Fruit fly (Drosophila melanogaster) whole organism, embryonic: ENCODE data around the gene Mrp5.

Experiments
- CG10462 ChIP-seq: fragments of 200-800 bp; sonication (Bioruptor generic); optimal IDR thresholded peaks from 2 replicates; lab custom pipeline; 2016; ENCODE audit warnings: missing biosample characterization, missing genetic modification characterization
- CG10543 ChIP-seq: fragments of 200-800 bp; sonication (Bioruptor generic); optimal IDR thresholded peaks from 3 replicates; lab custom pipeline; 2017; ENCODE audit warnings: missing biosample characterization, mild to moderate bottlenecking, missing genetic modification characterization, moderate library complexity
- CG10654 ChIP-seq: fragments of 200-800 bp; sonication (Bioruptor generic); optimal IDR thresholded peaks from 2 replicates; lab custom pipeline; 2016; ENCODE audit warnings: missing biosample characterization, missing genetic modification characterization
- CG11504 ChIP-seq: fragments of 200-800 bp; sonication (Bioruptor generic); optimal IDR thresholded peaks from 3 replicates; lab custom pipeline; 2019; ENCODE audit warnings: missing biosample characterization, mild to moderate bottlenecking, missing genetic modification characterization, moderate library complexity
- CG13775 ChIP-seq: fragments of 200-800 bp; sonication (Bioruptor generic); optimal IDR thresholded peaks from 3 replicates; lab custom pipeline; 2017; ENCODE audit warnings: missing biosample characterization, mild to moderate bottlenecking, missing genetic modification characterization
- CG13894 ChIP-seq: fragments of 200-800 bp; sonication (Bioruptor generic); optimal IDR thresholded peaks from 3 replicates; lab custom pipeline; 2018; ENCODE audit warnings: missing biosample characterization, mild to moderate bottlenecking, missing genetic modification characterization, moderate library complexity
- CG18599 ChIP-seq: fragments of 200-800 bp; sonication (Bioruptor generic); optimal IDR thresholded peaks from 3 replicates; lab custom pipeline; 2017; ENCODE audit warnings: missing biosample characterization, missing genetic modification characterization, mild to moderate bottlenecking, moderate library complexity, missing genetic modification reagents
- CG2889 ChIP-seq: fragments of 200-800 bp; sonication (Bioruptor generic); IDR thresholded peaks from 3 replicates; pipeline ENCODE4 v1.3.6; 2022; ENCODE audit warnings: missing biosample characterization, missing genetic modification characterization
- CG5180 ChIP-seq: fragments of 200-800 bp; sonication (Bioruptor generic); optimal IDR thresholded peaks from 3 replicates; lab custom pipeline; 2017; ENCODE audit warnings: missing biosample characterization, missing genetic modification characterization, mild to moderate bottlenecking, moderate library complexity, missing genetic modification reagents
- CG5953 ChIP-seq: fragments of 200-800 bp; sonication (Bioruptor generic); IDR thresholded peaks from 2 replicates; pipeline ENCODE4 v1.3.6; 2022; ENCODE audit warnings: missing biosample characterization, missing genetic modification characterization
- CG6683 ChIP-seq: fragments of 200-800 bp; sonication (Bioruptor generic); optimal IDR thresholded peaks from 2 replicates; lab custom pipeline; 2017; ENCODE audit warnings: missing biosample characterization, mild to moderate bottlenecking, missing genetic modification characterization, missing genetic modification reagents
- CG7556 ChIP-seq: fragments of 200-800 bp; sonication (Bioruptor generic); optimal IDR thresholded peaks from 2 replicates; lab custom pipeline; 2017; ENCODE audit warnings: missing biosample characterization, mild to moderate bottlenecking, missing genetic modification characterization
- CG7963 ChIP-seq: fragments of 200-800 bp; sonication (Bioruptor generic); IDR thresholded peaks from 3 replicates; pipeline ENCODE4 v1.3.6; 2022; ENCODE audit warnings: missing biosample characterization, missing genetic modification characterization; ENCODE audit not compliant: partially characterized antibody
- CG8281 ChIP-seq: fragments of 200-800 bp; sonication (Bioruptor generic); optimal IDR thresholded peaks from 2 replicates; lab custom pipeline; 2018; ENCODE audit warnings: missing biosample characterization, mild to moderate bottlenecking, missing genetic modification characterization, moderate library complexity
- CG8944 ChIP-seq: fragments of 200-800 bp; sonication (Bioruptor generic); optimal IDR thresholded peaks from 3 replicates; lab custom pipeline; 2016; ENCODE audit warnings: missing biosample characterization, missing genetic modification characterization
- CG9817 ChIP-seq: fragments of 200-800 bp; sonication (Bioruptor generic); optimal IDR thresholded peaks from 2 replicates; lab custom pipeline; 2018; ENCODE audit warnings: missing biosample characterization, mild to moderate bottlenecking, missing genetic modification characterization, moderate library complexity
- CG9932 ChIP-seq: fragments of 200-800 bp; sonication (Bioruptor generic); IDR thresholded peaks from 2 replicates; pipeline ENCODE4 v1.3.6; 2022; ENCODE audit warnings: missing biosample characterization, missing genetic modification characterization
- Deaf1 ChIP-seq: fragments of 200-800 bp; optimal IDR thresholded peaks from 3 replicates; lab custom pipeline; 2019; ENCODE audit warnings: missing biosample characterization, mild to moderate bottlenecking, missing genetic modification characterization, moderate library complexity
- Dek ChIP-seq: fragments of 200-800 bp; sonication (Bioruptor generic); optimal IDR thresholded peaks from 3 replicates; lab custom pipeline; 2019; ENCODE audit warnings: missing biosample characterization, mild to moderate bottlenecking, missing genetic modification characterization, moderate library complexity
- Gug ChIP-seq: fragments of 200-800 bp; sonication (Bioruptor generic); IDR thresholded peaks from 4 replicates; pipeline ENCODE4 v1.3.6; 2022; ENCODE audit warnings: missing biosample characterization, missing genetic modification characterization
- Hr78 ChIP-seq, 2 experiments: fragments of 200-800 bp in 1 of 2; fragments of >200 bp in 1 of 2; sonication (Bioruptor generic) in 1 of 2; optimal IDR thresholded peaks; 2 replicates each; lab custom pipeline; 2017 to 2019; ENCODE audit warnings: missing biosample characterization in 2 of 2, missing genetic modification characterization in 2 of 2, mild to moderate bottlenecking in 1 of 2, moderate library complexity in 1 of 2
- Lhr ChIP-seq: fragments of 200-800 bp; sonication (Bioruptor generic); optimal IDR thresholded peaks from 3 replicates; lab custom pipeline; 2017; ENCODE audit warnings: mild to moderate bottlenecking, missing biosample characterization, missing genetic modification reagents, missing genetic modification characterization
- Nf-YC ChIP-seq: fragments of 200-800 bp; optimal IDR thresholded peaks from 3 replicates; lab custom pipeline; 2019; ENCODE audit warnings: missing biosample characterization, mild to moderate bottlenecking, missing genetic modification characterization, moderate library complexity
- Optix ChIP-seq: fragments of 200-800 bp; sonication (Bioruptor generic); IDR thresholded peaks from 3 replicates; pipeline ENCODE4 v1.3.6; 2022; ENCODE audit warnings: missing biosample characterization, missing genetic modification characterization
- PHDP ChIP-seq: fragments of 200-800 bp; sonication (Bioruptor generic); optimal IDR thresholded peaks from 3 replicates; lab custom pipeline; 2018; ENCODE audit warnings: missing biosample characterization, mild to moderate bottlenecking, missing genetic modification characterization, moderate library complexity
- Tbp ChIP-seq: fragments of >200 bp; optimal IDR thresholded peaks from 2 replicates; lab custom pipeline; 2018; ENCODE audit warnings: missing biosample characterization, missing genetic modification characterization
- ara ChIP-seq: fragments of 200-800 bp; sonication (Bioruptor generic); IDR thresholded peaks from 2 replicates; pipeline ENCODE4 v1.3.6; 2022; ENCODE audit warnings: missing biosample characterization, missing genetic modification characterization
- dmrt99B ChIP-seq: fragments of 200-800 bp; sonication (Bioruptor generic); optimal IDR thresholded peaks from 2 replicates; lab custom pipeline; 2018; ENCODE audit warnings: missing biosample characterization, mild to moderate bottlenecking, missing genetic modification characterization, moderate library complexity
- fd64A ChIP-seq: fragments of 200-800 bp; sonication (Bioruptor generic); optimal IDR thresholded peaks from 3 replicates; lab custom pipeline; 2018; ENCODE audit warnings: missing biosample characterization, mild to moderate bottlenecking, missing genetic modification characterization
- fru ChIP-seq: fragments of >200 bp; optimal IDR thresholded peaks from 2 replicates; lab custom pipeline; 2017
- ftz-f1 ChIP-seq: fragments of 200-800 bp; sonication (Bioruptor generic); optimal IDR thresholded peaks from 2 replicates; lab custom pipeline; 2016; ENCODE audit warnings: missing biosample characterization, missing genetic modification characterization
- gcm ChIP-seq: fragments of 200-800 bp; sonication (Bioruptor generic); optimal IDR thresholded peaks from 2 replicates; lab custom pipeline; 2019; ENCODE audit warnings: missing biosample characterization, mild to moderate bottlenecking, missing genetic modification characterization, moderate library complexity
- gcm2 ChIP-seq: fragments of 200-800 bp; sonication (Bioruptor generic); optimal IDR thresholded peaks from 2 replicates; lab custom pipeline; 2016; ENCODE audit warnings: missing biosample characterization, missing genetic modification characterization
- insv ChIP-seq, 2 experiments: fragments of 200-800 bp; sonication (Bioruptor generic); optimal IDR thresholded peaks; 3 replicates each; lab custom pipeline; 2016 to 2018; ENCODE audit warnings: missing biosample characterization in 2 of 2, missing genetic modification characterization in 2 of 2
- knrl ChIP-seq: fragments of 200-800 bp; sonication (Bioruptor generic); IDR thresholded peaks from 3 replicates; pipeline ENCODE4 v1.3.6; 2022; ENCODE audit warnings: missing biosample characterization, missing genetic modification characterization; ENCODE audit not compliant: partially characterized antibody
- lilli ChIP-seq: fragments of 200-800 bp; sonication (Bioruptor generic); optimal IDR thresholded peaks from 3 replicates; lab custom pipeline; 2016; ENCODE audit warnings: missing biosample characterization, missing genetic modification characterization
- lmd ChIP-seq: fragments of 200-800 bp; sonication (Bioruptor generic); IDR thresholded peaks from 2 replicates; pipeline ENCODE4 v1.3.6; 2022; ENCODE audit warnings: missing biosample characterization, missing genetic modification characterization
- nau ChIP-seq: fragments of 200-800 bp; sonication (Bioruptor generic); optimal IDR thresholded peaks from 3 replicates; lab custom pipeline; 2017; ENCODE audit warnings: missing biosample characterization, mild to moderate bottlenecking, missing genetic modification characterization, missing genetic modification reagents
- nerfin-1 ChIP-seq: fragments of 200-800 bp; sonication (Bioruptor generic); optimal IDR thresholded peaks from 3 replicates; lab custom pipeline; 2019; ENCODE audit warnings: missing biosample characterization, mild to moderate bottlenecking, missing genetic modification characterization, moderate library complexity
- org-1 ChIP-seq: fragments of 200-800 bp; sonication (Bioruptor generic); optimal IDR thresholded peaks from 2 replicates; lab custom pipeline; 2017; ENCODE audit warnings: missing biosample characterization, missing genetic modification characterization
- peb ChIP-seq: fragments of 200-800 bp; sonication (Bioruptor generic); IDR thresholded peaks from 2 replicates; pipeline ENCODE4 v1.3.6; 2022; ENCODE audit warnings: missing biosample characterization, missing genetic modification characterization
- phol ChIP-seq: fragments of 200-800 bp; sonication (Bioruptor generic); optimal IDR thresholded peaks from 3 replicates; lab custom pipeline; 2018; ENCODE audit warnings: missing biosample characterization, mild to moderate bottlenecking, missing genetic modification characterization, moderate library complexity
- prd ChIP-seq, 3 experiments: fragments of >200 bp in 2 of 3; fragments of 200-800 bp in 1 of 3; sonication (Bioruptor generic) in 1 of 3; optimal IDR thresholded peaks in 2 of 3; IDR thresholded peaks in 1 of 3; 2 replicates in 2 of 3; 3 replicates in 1 of 3; pipeline versions ENCODE4 v1.3.6 to Lab custom; 2017 to 2022; ENCODE audit warnings: missing biosample characterization in 1 of 3, missing genetic modification characterization in 1 of 3
- psq ChIP-seq: fragments of 200-800 bp; sonication (Bioruptor generic); optimal IDR thresholded peaks from 2 replicates; lab custom pipeline; 2017; ENCODE audit warnings: missing biosample characterization, missing genetic modification characterization
- sens ChIP-seq: fragments of 200-800 bp; sonication (Bioruptor generic); peaks from one replicate; lab custom pipeline; 2016; ENCODE audit warnings: missing biosample characterization, missing genetic modification characterization
- sima ChIP-seq: fragments of 200-800 bp; sonication (Bioruptor generic); optimal IDR thresholded peaks from 2 replicates; lab custom pipeline; 2016; ENCODE audit warnings: missing biosample characterization, missing genetic modification characterization
- trh ChIP-seq: fragments of 200-800 bp; sonication (Bioruptor generic); optimal IDR thresholded peaks from 2 replicates; lab custom pipeline; 2016; ENCODE audit warnings: missing biosample characterization, missing genetic modification characterization
- vfl ChIP-seq: fragments of 200-800 bp; sonication (Bioruptor generic); optimal IDR thresholded peaks from 2 replicates; lab custom pipeline; 2016; ENCODE audit warnings: missing biosample characterization, missing genetic modification characterization
- zf30C ChIP-seq: fragments of 200-800 bp; sonication (Bioruptor generic); optimal IDR thresholded peaks from 3 replicates; lab custom pipeline; 2018; ENCODE audit warnings: missing biosample characterization, mild to moderate bottlenecking, missing genetic modification characterization

The Mrp5 gene

DNA sequence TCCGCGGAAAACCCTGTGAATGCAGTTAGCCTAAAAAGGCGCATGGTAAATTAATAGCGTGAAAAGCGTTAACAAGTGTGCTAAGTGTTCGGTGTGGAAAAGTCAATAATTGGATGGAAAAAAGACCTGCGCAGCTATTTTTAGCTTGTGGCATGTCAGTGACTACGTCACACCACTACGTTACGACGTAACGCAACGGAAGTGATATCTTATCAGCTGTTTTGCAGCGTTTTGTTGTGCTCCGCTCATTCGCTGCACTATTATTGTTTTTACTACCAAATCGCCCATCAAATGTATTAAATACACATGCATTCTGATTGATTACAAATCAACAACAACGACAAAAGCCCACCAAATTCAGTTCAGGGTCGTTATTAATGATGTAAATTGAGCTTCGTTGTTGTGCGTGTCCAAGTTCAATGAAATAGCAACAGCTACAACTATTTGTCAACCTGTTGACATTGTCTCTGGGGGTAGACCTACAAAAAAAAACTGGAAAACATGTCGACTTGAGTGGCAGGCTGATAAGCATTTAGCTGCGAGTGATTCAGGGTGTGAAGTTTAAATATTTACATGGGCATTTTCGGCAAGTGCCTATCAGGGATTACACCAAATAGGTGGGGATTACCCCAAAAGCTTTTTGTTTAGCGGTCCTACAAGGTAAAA is 27.8 kb downstream of the Mrp5 start (continued):
- TF ChIP-seq peb (GFP tag; lab: Robert Waterston, UW) = no peak
- no peak for TF ChIP-seq CG5180 (GFP tag; lab: Kevin White, UChicago)
- TF ChIP-seq Gug (GFP tag; lab: Robert Waterston, UW) = no peak
- TF ChIP-seq vfl (GFP tag; lab: Kevin White, UChicago) = no peak
- TF ChIP-seq Dek (tag; lab: Kevin White, UChicago) = peak; percentile 37
- no peak for TF ChIP-seq CG8944 (GFP tag; lab: Kevin White, UChicago)
- TF ChIP-seq PHDP (tag; lab: Kevin White, UChicago) = peak; percentile 72
- no peak for TF ChIP-seq dmrt99B
- no peak for TF ChIP-seq fru (lab: Kevin White, UChicago)
- no peak for TF ChIP-seq phol
- TF ChIP-seq prd (optimal IDR thresholded peaks at IDR 0.05; lab: Kevin White, UChicago) = no peak
- no peak for TF ChIP-seq prd (GFP tag; IDR thresholded peaks at IDR 0.05; lab: Robert Waterston, UW)
- peak; percentile 55 for TF ChIP-seq gcm
- no peak for TF ChIP-seq CG10654
- TF ChIP-seq Nf-YC = peak; percentile 4
- no peak for TF ChIP-seq trh (GFP tag; lab: Kevin White, UChicago)
- TF ChIP-seq CG7963 (GFP tag; lab: Robert Waterston, UW) = no peak
- TF ChIP-seq knrl (GFP tag; lab: Robert Waterston, UW) = no peak
- no peak for TF ChIP-seq CG13775 (GFP tag; lab: Kevin White, UChicago)
- TF ChIP-seq CG6683 = no peak
- peak; percentile 8; the same call in 1 of the 2 replicates for TF ChIP-seq ara (GFP tag; lab: Robert Waterston, UW)
- no peak for TF ChIP-seq CG11504 (tag; lab: Kevin White, UChicago)
- no peak for TF ChIP-seq nau (GFP tag; lab: Kevin White, UChicago)
- peak; percentile 76 for TF ChIP-seq sens (GFP tag; lab: Kevin White, UChicago)
- peak; percentile 26 for TF ChIP-seq org-1
- TF ChIP-seq CG9817 (tag; lab: Kevin White, UChicago) = no peak
- TF ChIP-seq fd64A (GFP tag; lab: Kevin White, UChicago) = peak; percentile 57
- TF ChIP-seq CG13894 = no peak
- TF ChIP-seq CG7556 (GFP tag; lab: Kevin White, UChicago) = no peak
- no peak for TF ChIP-seq insv (GFP tag; optimal IDR thresholded peaks at IDR 0.05; lab: Kevin White, UChicago)
- no peak for TF ChIP-seq Tbp
- peak; percentile 59 for TF ChIP-seq nerfin-1 (tag; lab: Kevin White, UChicago)
- TF ChIP-seq CG9932 (GFP tag; lab: Robert Waterston, UW) = no peak
- no peak for TF ChIP-seq CG2889 (GFP tag; lab: Robert Waterston, UW)
- no peak for TF ChIP-seq Lhr (GFP tag; lab: Kevin White, UChicago)
- TF ChIP-seq CG10462 (GFP tag; lab: Kevin White, UChicago) = no peak
- TF ChIP-seq ftz-f1 (GFP tag; lab: Kevin White, UChicago) = peak; percentile 89
- TF ChIP-seq zf30C = no peak
- peak; percentile 25 for TF ChIP-seq gcm2 (GFP tag; lab: Kevin White, UChicago)
- no peak for TF ChIP-seq CG5953 (GFP tag; lab: Robert Waterston, UW)
- no peak for TF ChIP-seq CG18599 (GFP tag; lab: Kevin White, UChicago)
- no peak for TF ChIP-seq lmd (GFP tag; lab: Robert Waterston, UW)
- peak in 1 of 2 experiments; percentile 81 for TF ChIP-seq Hr78 (GFP tag; optimal IDR thresholded peaks at IDR 0.05; lab: Kevin White, UChicago)
- TF ChIP-seq CG10543 (GFP tag; lab: Kevin White, UChicago) = no peak
- TF ChIP-seq sima (GFP tag; lab: Kevin White, UChicago) = no peak
- TF ChIP-seq Optix (GFP tag; lab: Robert Waterston, UW) = no peak
- TF ChIP-seq psq (GFP tag; lab: Kevin White, UChicago) = peak; percentile 75
- TF ChIP-seq Deaf1 = no peak
- TF ChIP-seq lilli (GFP tag; lab: Kevin White, UChicago) = no peak
- TF ChIP-seq CG8281 (tag; lab: Kevin White, UChicago) = peak; percentile 47
